Worm (Caenorhabditis elegans): ENCODE results near the gene rheb-1.

- TF ChIP-seq dao-5 (tag; optimal IDR thresholded peaks at IDR 0.05): no peak
- TF ChIP-seq him-1 (tag; optimal IDR thresholded peaks at IDR 0.05): no peak
- no peak for TF ChIP-seq W03F9.2 (tag; optimal IDR thresholded peaks at IDR 0.05)
These were observed 41.6 kb upstream of the rheb-1 start for ce11 chrIII:9497412-9497811.

All from whole organism, L4/young adult.